Fruit fly (Drosophila melanogaster) whole organism, embryonic: ENCODE data around the gene ph-p.

Source experiments
- CG10321 ChIP-seq: fragments of 200-800 bp; sonication (Bioruptor generic); IDR thresholded peaks from 2 replicates; pipeline ENCODE4 v1.3.6; 2022; ENCODE audit warnings: missing biosample characterization, missing genetic modification characterization
- CG10543 ChIP-seq: fragments of 200-800 bp; sonication (Bioruptor generic); optimal IDR thresholded peaks from 3 replicates; lab custom pipeline; 2017; ENCODE audit warnings: missing biosample characterization, mild to moderate bottlenecking, missing genetic modification characterization, moderate library complexity
- CG10654 ChIP-seq: fragments of 200-800 bp; sonication (Bioruptor generic); optimal IDR thresholded peaks from 2 replicates; lab custom pipeline; 2016; ENCODE audit warnings: missing biosample characterization, missing genetic modification characterization
- CG11695 ChIP-seq: fragments of 200-800 bp; sonication (Bioruptor generic); IDR thresholded peaks from 3 replicates; pipeline ENCODE4 v1.3.6; 2022; ENCODE audit warnings: missing biosample characterization, missing genetic modification characterization
- CG12155 ChIP-seq: fragments of 200-800 bp; sonication (Bioruptor generic); optimal IDR thresholded peaks from 3 replicates; lab custom pipeline; 2016; ENCODE audit warnings: missing biosample characterization, missing genetic modification characterization
- CG12236 ChIP-seq: fragments of 200-800 bp; sonication (Bioruptor generic); optimal IDR thresholded peaks from 2 replicates; lab custom pipeline; 2016; ENCODE audit warnings: missing biosample characterization, missing genetic modification characterization
- CG1233 ChIP-seq: fragments of 200-800 bp; sonication (Bioruptor generic); optimal IDR thresholded peaks from 4 replicates; lab custom pipeline; 2018; ENCODE audit warnings: missing biosample characterization, mild to moderate bottlenecking, missing genetic modification characterization
- CG12391 ChIP-seq: fragments of 200-800 bp; sonication (Bioruptor generic); optimal IDR thresholded peaks from 3 replicates; lab custom pipeline; 2018; ENCODE audit warnings: missing biosample characterization, mild to moderate bottlenecking, missing genetic modification characterization, moderate library complexity
- CG12769 ChIP-seq: fragments of 200-800 bp; sonication (Bioruptor generic); optimal IDR thresholded peaks from 2 replicates; lab custom pipeline; 2019; ENCODE audit warnings: missing biosample characterization, mild to moderate bottlenecking, missing genetic modification characterization, moderate library complexity
- CG15514 ChIP-seq: fragments of 200-800 bp; sonication (Bioruptor generic); optimal IDR thresholded peaks from 3 replicates; lab custom pipeline; 2017; ENCODE audit warnings: missing biosample characterization, missing genetic modification characterization, mild to moderate bottlenecking, moderate library complexity, missing genetic modification reagents
- CG1647 ChIP-seq: fragments of 200-800 bp; sonication (Bioruptor generic); optimal IDR thresholded peaks from 3 replicates; lab custom pipeline; 2016; ENCODE audit warnings: missing biosample characterization, missing genetic modification characterization
- CG17186 ChIP-seq: fragments of 200-800 bp; sonication (Bioruptor generic); optimal IDR thresholded peaks from 3 replicates; lab custom pipeline; 2017; ENCODE audit warnings: missing biosample characterization, missing genetic modification reagents, missing genetic modification characterization
- CG2120 ChIP-seq: fragments of 200-800 bp; sonication (Bioruptor generic); optimal IDR thresholded peaks from 3 replicates; lab custom pipeline; 2016; ENCODE audit warnings: missing biosample characterization, missing genetic modification characterization
- CG2712 ChIP-seq: fragments of 200-800 bp; optimal IDR thresholded peaks from 3 replicates; lab custom pipeline; 2019; ENCODE audit warnings: missing biosample characterization, mild to moderate bottlenecking, missing genetic modification characterization, moderate library complexity
- CG31365 ChIP-seq: fragments of 200-800 bp; sonication (Bioruptor generic); optimal IDR thresholded peaks from 2 replicates; lab custom pipeline; 2018; ENCODE audit warnings: missing biosample characterization, mild to moderate bottlenecking, missing genetic modification characterization
- CG33557 ChIP-seq: fragments of 200-800 bp; sonication (Bioruptor generic); optimal IDR thresholded peaks from 2 replicates; lab custom pipeline; 2019; ENCODE audit warnings: missing biosample characterization, mild to moderate bottlenecking, missing genetic modification characterization, moderate library complexity
- CG34224 ChIP-seq: fragments of 200-800 bp; sonication (Bioruptor generic); IDR thresholded peaks from 3 replicates; pipeline ENCODE4 v1.3.6; 2022; ENCODE audit warnings: missing biosample characterization, missing genetic modification characterization; ENCODE audit not compliant: partially characterized antibody
- CG3847 ChIP-seq: fragments of 200-800 bp; sonication (Bioruptor generic); IDR thresholded peaks from 2 replicates; pipeline ENCODE4 v1.3.6; 2022; ENCODE audit warnings: missing biosample characterization, missing genetic modification characterization
- CG42726 ChIP-seq: fragments of 200-800 bp; sonication (Bioruptor generic); IDR thresholded peaks from 2 replicates; pipeline ENCODE4 v1.3.6; 2022; ENCODE audit warnings: missing biosample characterization, missing genetic modification characterization; ENCODE audit not compliant: partially characterized antibody
- CG4854 ChIP-seq: fragments of 200-800 bp; sonication (Bioruptor generic); optimal IDR thresholded peaks from 2 replicates; lab custom pipeline; 2016; ENCODE audit warnings: missing biosample characterization, missing genetic modification characterization, inconsistent platforms
- CG5245 ChIP-seq: fragments of 200-800 bp; sonication (Bioruptor generic); optimal IDR thresholded peaks from 3 replicates; lab custom pipeline; 2016; ENCODE audit warnings: missing biosample characterization, missing genetic modification characterization
- CG8478 ChIP-seq: fragments of >200 bp; optimal IDR thresholded peaks from 2 replicates; lab custom pipeline; 2018
- CG8765 ChIP-seq: fragments of 200-800 bp; sonication (Bioruptor generic); IDR thresholded peaks from 2 replicates; pipeline ENCODE4 v1.3.6; 2022; ENCODE audit warnings: missing biosample characterization, missing genetic modification characterization
- Dip3 ChIP-seq: fragments of 200-800 bp; sonication (Bioruptor generic); optimal IDR thresholded peaks from 3 replicates; lab custom pipeline; 2016; ENCODE audit warnings: missing biosample characterization, missing genetic modification characterization
- Doc2 ChIP-seq: fragments of 200-800 bp; sonication (Bioruptor generic); IDR thresholded peaks from 2 replicates; pipeline ENCODE4 v1.3.6; 2022; ENCODE audit warnings: missing biosample characterization, missing genetic modification characterization
- Dp ChIP-seq: fragments of 200-800 bp; sonication (Bioruptor generic); optimal IDR thresholded peaks from 2 replicates; lab custom pipeline; 2018; ENCODE audit warnings: missing biosample characterization, mild to moderate bottlenecking, missing genetic modification characterization, moderate library complexity
- Gug ChIP-seq: fragments of 200-800 bp; sonication (Bioruptor generic); IDR thresholded peaks from 4 replicates; pipeline ENCODE4 v1.3.6; 2022; ENCODE audit warnings: missing biosample characterization, missing genetic modification characterization
- HLH3B ChIP-seq: fragments of 200-800 bp; sonication (Bioruptor generic); IDR thresholded peaks from 2 replicates; pipeline ENCODE4 v1.3.6; 2022; ENCODE audit warnings: missing biosample characterization, missing genetic modification characterization
- Mad ChIP-seq: fragments of 200-800 bp; sonication (Bioruptor generic); optimal IDR thresholded peaks from 2 replicates; lab custom pipeline; 2016; ENCODE audit warnings: missing biosample characterization, missing genetic modification characterization
- Meics ChIP-seq: fragments of 200-800 bp; sonication (Bioruptor generic); optimal IDR thresholded peaks from 2 replicates; lab custom pipeline; 2017; ENCODE audit warnings: missing biosample characterization, mild to moderate bottlenecking, missing genetic modification characterization
- Spps ChIP-seq: fragments of 200-800 bp; sonication (Bioruptor generic); optimal IDR thresholded peaks from 2 replicates; lab custom pipeline; 2018; ENCODE audit warnings: missing biosample characterization, mild to moderate bottlenecking, missing genetic modification characterization
- Usf ChIP-seq: fragments of 200-800 bp; sonication (Bioruptor generic); optimal IDR thresholded peaks from 2 replicates; lab custom pipeline; 2017; ENCODE audit warnings: missing genotype, missing biosample characterization, missing genetic modification characterization
- ac ChIP-seq: fragments of 200-800 bp; sonication (Bioruptor generic); optimal IDR thresholded peaks from 3 replicates; lab custom pipeline; 2017; ENCODE audit warnings: missing biosample characterization, mild to moderate bottlenecking, missing genetic modification characterization
- amos ChIP-seq: fragments of 200-800 bp; sonication (Bioruptor generic); IDR thresholded peaks from 2 replicates; pipeline ENCODE4 v1.3.6; 2022; ENCODE audit warnings: missing biosample characterization, missing genetic modification characterization; ENCODE audit not compliant: partially characterized antibody
- bab2 ChIP-seq: fragments of 200-800 bp; sonication (Bioruptor generic); optimal IDR thresholded peaks from 2 replicates; lab custom pipeline; 2016; ENCODE audit warnings: missing biosample characterization, missing genetic modification characterization
- crol ChIP-seq: fragments of 200-800 bp; sonication (Bioruptor generic); IDR thresholded peaks from 2 replicates; pipeline ENCODE4 v1.3.6; 2022; ENCODE audit warnings: missing biosample characterization, missing genetic modification characterization
- dmrt99B ChIP-seq: fragments of 200-800 bp; sonication (Bioruptor generic); optimal IDR thresholded peaks from 2 replicates; lab custom pipeline; 2018; ENCODE audit warnings: missing biosample characterization, mild to moderate bottlenecking, missing genetic modification characterization, moderate library complexity
- dysf ChIP-seq: fragments of 200-800 bp; sonication (Bioruptor generic); IDR thresholded peaks from 3 replicates; pipeline ENCODE4 v1.3.6; 2022; ENCODE audit warnings: missing biosample characterization, missing genetic modification characterization
- ems ChIP-seq: fragments of 200-800 bp; sonication (Bioruptor generic); optimal IDR thresholded peaks from 3 replicates; lab custom pipeline; 2016; ENCODE audit warnings: missing biosample characterization, missing genetic modification characterization
- eyg ChIP-seq: fragments of 200-800 bp; sonication (Bioruptor generic); optimal IDR thresholded peaks from 3 replicates; lab custom pipeline; 2016; ENCODE audit warnings: missing biosample characterization, missing genetic modification characterization
- ftz-f1 ChIP-seq: fragments of 200-800 bp; sonication (Bioruptor generic); optimal IDR thresholded peaks from 2 replicates; lab custom pipeline; 2016; ENCODE audit warnings: missing biosample characterization, missing genetic modification characterization
- gem ChIP-seq: fragments of 200-800 bp; sonication (Bioruptor generic); optimal IDR thresholded peaks from 2 replicates; lab custom pipeline; 2019; ENCODE audit warnings: missing biosample characterization, mild to moderate bottlenecking, missing genetic modification characterization, moderate library complexity
- hbn ChIP-seq: fragments of 200-800 bp; sonication (Bioruptor generic); IDR thresholded peaks from 2 replicates; pipeline ENCODE4 v1.3.6; 2022; ENCODE audit warnings: missing biosample characterization, missing genetic modification characterization; ENCODE audit not compliant: partially characterized antibody
- jumu ChIP-seq: fragments of 200-800 bp; sonication (Bioruptor generic); optimal IDR thresholded peaks from 3 replicates; lab custom pipeline; 2016; ENCODE audit warnings: missing biosample characterization, missing genetic modification characterization
- mirr ChIP-seq: fragments of 200-800 bp; sonication (Bioruptor generic); optimal IDR thresholded peaks from 3 replicates; lab custom pipeline; 2018; ENCODE audit warnings: missing biosample characterization, mild to moderate bottlenecking, missing genetic modification characterization
- mld ChIP-seq: fragments of 200-800 bp; sonication (Bioruptor generic); IDR thresholded peaks from 3 replicates; pipeline ENCODE4 v1.3.6; 2022; ENCODE audit warnings: missing biosample characterization, missing genetic modification characterization; ENCODE audit not compliant: partially characterized antibody
- nerfin-2 ChIP-seq: fragments of 200-800 bp; sonication (Bioruptor generic); IDR thresholded peaks from 2 replicates; pipeline ENCODE4 v1.3.6; 2022; ENCODE audit warnings: missing biosample characterization, missing genetic modification characterization; ENCODE audit not compliant: partially characterized antibody
- ranshi ChIP-seq: fragments of 200-800 bp; sonication (Bioruptor generic); IDR thresholded peaks from 2 replicates; pipeline ENCODE4 v1.3.6; 2022; ENCODE audit warnings: missing biosample characterization, missing genetic modification characterization
- unpg ChIP-seq: fragments of 200-800 bp; sonication (Bioruptor generic); optimal IDR thresholded peaks from 3 replicates; lab custom pipeline; 2018; ENCODE audit warnings: missing biosample characterization, mild to moderate bottlenecking, missing genetic modification characterization, moderate library complexity
- yki ChIP-seq: fragments of >200 bp; optimal IDR thresholded peaks from 3 replicates; lab custom pipeline; 2018

The ph-p gene

DNA sequence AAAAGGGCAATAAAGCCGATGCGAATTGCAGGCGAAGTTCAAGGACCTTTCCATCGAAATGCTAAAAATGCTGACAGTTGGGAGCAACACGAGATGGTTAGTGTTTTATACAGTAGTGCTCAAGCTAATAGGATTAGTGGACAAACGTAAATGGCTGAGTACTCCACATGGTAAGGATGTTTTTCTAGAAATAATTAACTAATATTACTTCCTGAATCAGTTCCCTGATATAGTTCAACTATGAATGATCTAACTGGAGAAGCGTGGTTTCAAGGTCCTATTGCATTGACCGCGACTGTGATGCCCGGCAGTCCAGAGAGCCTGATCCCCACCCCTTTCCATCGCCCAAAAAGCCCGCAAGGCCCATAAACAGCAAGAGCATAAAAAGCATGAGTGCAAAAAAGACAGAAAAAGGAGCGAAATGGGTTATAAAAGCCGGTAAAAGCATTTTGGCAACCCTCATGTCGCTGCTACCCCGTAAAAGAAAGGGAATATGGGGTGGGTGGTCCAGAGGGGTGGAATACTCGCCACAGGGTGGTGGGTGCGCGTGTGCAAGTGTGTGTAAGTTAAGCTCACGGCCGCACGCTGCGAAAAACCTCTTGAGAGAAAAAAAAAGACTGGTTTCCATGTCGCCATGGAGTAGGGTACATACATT, 3.8 kb downstream of the ph-p start (continued):
- TF ChIP-seq CG12236 (GFP tag; lab: Kevin White, UChicago) (no peak), ac (no peak), Usf (GFP tag; lab: Kevin White, UChicago) (peak; percentile 25), ranshi (GFP tag; lab: Robert Waterston, UW) (peak; percentile 72), CG42726 (GFP tag; lab: Robert Waterston, UW) (no peak), Dip3 (no peak), jumu (GFP tag; lab: Kevin White, UChicago) (peak; percentile 63), amos (GFP tag; lab: Robert Waterston, UW) (no peak), dmrt99B (tag; lab: Kevin White, UChicago) (peak; percentile 84), gem (tag; lab: Kevin White, UChicago) (peak; percentile 81), CG17186 (peak; percentile 25), CG33557 (GFP tag; lab: Kevin White, UChicago) (peak; percentile 1), CG4854 (GFP tag; lab: Kevin White, UChicago) (peak; percentile 34), CG31365 (tag; lab: Kevin White, UChicago) (peak; percentile 23), eyg (no peak), CG10654 (GFP tag; lab: Kevin White, UChicago) (peak; percentile 16), CG2712 (tag; lab: Kevin White, UChicago) (peak; percentile 77), CG8478 (lab: Kevin White, UChicago) (no peak), Doc2 (GFP tag; lab: Robert Waterston, UW) (no peak), mld (no peak), Spps (peak; percentile 37), CG1647 (GFP tag; lab: Kevin White, UChicago) (no peak), CG1233 (GFP tag; lab: Kevin White, UChicago) (peak; percentile 46), unpg (peak; percentile 71), dysf (GFP tag; lab: Robert Waterston, UW) (peak; percentile 71), CG2120 (GFP tag; lab: Kevin White, UChicago) (peak; percentile 66), CG34224 (GFP tag; lab: Robert Waterston, UW) (no peak), CG11695 (GFP tag; lab: Robert Waterston, UW) (peak; percentile 74), CG10321 (no peak; the same call in 1 of the 2 replicates), Meics (GFP tag; lab: Kevin White, UChicago) (peak; percentile 67), hbn (GFP tag; lab: Robert Waterston, UW) (no peak), yki (no peak), CG12769 (tag; lab: Kevin White, UChicago) (peak; percentile 75), mirr (GFP tag; lab: Kevin White, UChicago) (no peak), crol (no peak), CG15514 (GFP tag; lab: Kevin White, UChicago) (peak; percentile 55), nerfin-2 (GFP tag; lab: Robert Waterston, UW) (no peak), Gug (GFP tag; lab: Robert Waterston, UW) (peak; percentile 24; the same call in 1 of the 4 replicates), Dp (GFP tag; lab: Kevin White, UChicago) (no peak), CG10543 (GFP tag; lab: Kevin White, UChicago) (no peak), CG3847 (GFP tag; lab: Robert Waterston, UW) (0 out of 2 replicates have a peak, but pooled peaks have one; percentile 8), ftz-f1 (no peak), CG12155 (GFP tag; lab: Kevin White, UChicago) (peak; percentile 42), CG8765 (GFP tag; lab: Robert Waterston, UW) (0 out of 2 replicates have a peak, but pooled peaks have one; percentile 60), HLH3B (GFP tag; lab: Robert Waterston, UW) (peak; percentile 74), CG12391 (tag; lab: Kevin White, UChicago) (peak; percentile 69), Mad (peak; percentile 51), CG5245 (GFP tag; lab: Kevin White, UChicago) (peak; percentile 45), bab2 (peak; percentile 61), ems (GFP tag; lab: Kevin White, UChicago) (peak; percentile 54)
